Fruit fly (Drosophila melanogaster): ENCODE data around the gene CG1983.

DNA sequence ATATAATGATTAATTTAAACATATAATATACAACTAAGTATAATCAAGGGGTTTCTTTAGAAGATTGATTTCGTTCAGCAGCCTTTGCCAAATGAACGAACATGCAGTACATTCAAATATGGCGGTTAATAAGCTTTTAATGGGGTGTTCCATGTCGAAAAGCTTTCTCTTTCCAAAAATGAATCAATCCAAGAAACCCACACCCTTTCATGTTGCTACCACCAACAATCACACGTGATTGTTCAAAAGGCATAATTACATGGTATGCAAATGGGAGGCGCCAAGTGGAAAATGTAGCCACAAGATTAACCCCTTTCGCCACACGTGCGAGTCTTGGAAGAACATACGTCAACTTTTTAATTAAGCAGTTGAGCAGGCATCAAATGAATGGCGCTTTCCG lies 28.4 kb upstream of the CG1983 start:
- no peak for TF ChIP-seq OdsH (GFP tag; optimal IDR thresholded peaks at IDR 0.05)
- TF ChIP-seq psq (GFP tag; optimal IDR thresholded peaks at IDR 0.05), result no peak
- peak; percentile 3 for TF ChIP-seq sage (GFP tag; optimal IDR thresholded peaks at IDR 0.05)
- no peak for TF ChIP-seq usp (GFP tag; optimal IDR thresholded peaks at IDR 0.05)
- TF ChIP-seq fru (GFP tag; optimal IDR thresholded peaks at IDR 0.05), result no peak
- no peak for TF ChIP-seq Hr83 (GFP tag; optimal IDR thresholded peaks at IDR 0.05; ENCODE audit: poor library complexity, severe bottlenecking)
- no peak for TF ChIP-seq Abd-B (GFP tag; optimal IDR thresholded peaks at IDR 0.05)
- TF ChIP-seq Dfd (GFP tag; optimal IDR thresholded peaks at IDR 0.05), result no peak
- no peak for TF ChIP-seq Mio (GFP tag; optimal IDR thresholded peaks at IDR 0.05)

Measured in whole organism, wandering third instar larva.